Fruit fly (Drosophila melanogaster) whole organism, larva: Measurements from ENCODE around the gene kst.

Source experiments
- noc ChIP-seq: fragments of 200-800 bp; sonication (Bioruptor generic); optimal IDR thresholded peaks from 3 replicates; lab custom pipeline; 2019; ENCODE audit warnings: missing biosample characterization, mild to moderate bottlenecking, missing genetic modification characterization, moderate library complexity

kst gene

DNA sequence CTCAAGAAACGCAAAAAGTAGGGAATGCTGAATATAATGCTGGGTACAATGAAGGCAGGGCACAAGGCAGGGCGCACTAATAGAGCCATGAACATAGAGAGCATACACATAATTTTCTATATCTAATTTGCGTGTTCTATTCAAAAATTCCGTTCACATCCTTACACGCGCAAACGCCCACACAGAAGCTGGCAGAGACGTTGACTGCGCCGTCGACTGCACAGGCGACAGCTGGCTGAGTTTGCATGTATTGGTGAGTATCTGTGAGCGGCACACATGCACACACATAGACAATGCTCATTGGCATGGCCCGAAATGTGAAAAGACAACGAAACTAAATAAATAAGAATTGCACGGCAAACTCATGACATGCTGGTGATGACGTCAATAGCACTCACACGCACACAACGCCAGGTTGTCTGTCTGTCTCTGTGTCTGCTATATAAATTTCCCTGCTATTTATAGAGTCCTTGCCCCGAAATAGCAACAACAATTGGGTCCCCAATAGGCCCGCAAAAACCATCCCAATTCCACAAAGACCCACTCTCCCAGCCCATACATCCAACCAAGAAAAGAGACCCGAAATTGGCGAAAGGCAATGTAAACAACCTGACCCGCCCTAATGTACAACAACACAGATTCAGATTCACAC lies 74.4 kb downstream of the kst start:
- TF ChIP-seq noc (tag; lab: Kevin White, UChicago): no peak

dm6 chr3L:3411699-3412098 lies 75.0 kb downstream of the kst start:
- no peak for TF ChIP-seq noc (tag; lab: Kevin White, UChicago)

DNA sequence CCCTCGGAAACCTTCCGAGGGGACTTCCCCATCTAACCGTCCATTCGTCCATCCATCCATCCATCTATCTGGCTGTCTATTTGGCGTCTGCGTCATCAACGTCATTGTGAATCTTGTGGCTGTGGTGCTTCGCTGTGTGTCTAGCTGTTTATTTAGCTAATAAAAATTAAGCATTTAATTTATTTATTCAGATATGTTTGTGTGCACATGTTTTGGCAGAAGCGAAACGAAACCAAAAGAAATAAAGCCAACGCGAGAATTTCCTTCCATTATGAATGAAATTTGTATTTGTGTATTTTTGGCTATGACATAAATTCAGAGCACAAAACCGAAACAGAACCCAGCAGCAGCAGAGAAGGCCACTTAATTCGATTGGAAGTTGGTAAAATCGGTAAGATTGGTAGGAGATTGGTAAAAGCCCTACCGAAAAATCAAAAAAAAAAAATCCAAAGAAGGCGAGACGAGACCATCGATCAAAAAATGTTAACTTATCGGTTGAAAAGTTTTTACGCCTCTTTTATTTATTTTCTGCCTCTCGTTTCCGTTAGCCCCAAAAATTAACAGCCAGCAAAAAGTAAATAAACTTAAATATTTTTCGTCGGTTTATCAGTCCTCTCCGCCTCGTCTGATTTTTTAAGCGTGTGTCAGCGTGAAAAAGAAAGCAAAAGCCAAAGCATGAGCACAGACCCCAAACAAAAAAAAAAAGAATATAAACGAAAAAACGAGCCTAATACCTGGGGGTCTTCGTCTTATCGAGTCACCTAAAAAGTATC lies 78.3 kb downstream of the kst start:
- no peak for TF ChIP-seq noc (tag; lab: Kevin White, UChicago)

DNA sequence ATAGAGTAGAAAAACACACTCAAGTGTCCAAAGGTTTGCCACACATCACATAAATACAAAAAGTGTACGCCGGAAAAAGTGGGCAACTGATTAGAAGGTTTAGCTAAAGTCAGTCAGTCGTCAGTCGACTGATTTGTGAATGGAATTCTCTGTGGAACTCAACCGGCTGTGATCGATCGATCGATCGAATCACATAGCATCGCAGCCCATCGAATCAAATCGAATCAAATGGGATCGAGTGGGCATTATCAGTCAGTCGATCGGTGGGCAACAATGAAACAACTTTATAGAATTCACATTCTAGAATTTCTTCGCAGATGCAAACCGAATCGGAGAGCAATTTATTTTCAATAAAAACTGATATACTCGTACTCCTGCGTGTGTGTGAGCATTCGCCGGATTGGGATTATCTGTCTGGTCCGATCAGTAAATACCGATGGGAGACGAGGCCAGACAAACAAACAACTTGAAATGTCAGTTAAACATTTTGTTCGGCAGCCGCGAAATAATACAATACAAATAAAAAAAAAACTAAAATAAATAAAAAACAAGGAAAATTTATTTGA lies 79.1 kb downstream of the kst start:
- TF ChIP-seq noc (tag; lab: Kevin White, UChicago): no peak

- TF ChIP-seq noc (tag; lab: Kevin White, UChicago): no peak
Observed at dm6 chr3L:3417120-3417519, 80.5 kb downstream of the kst start.
